Worm (Caenorhabditis elegans): Measurements from ENCODE around the gene F19B2.6.

Gene F19B2.6

ce11 chrV:20164059-20164892, 6.0 kb downstream of the F19B2.6 start, which contains the start of gene F19B2.5 (continued):
- TF ChIP-seq unc-55 (GFP tag; optimal IDR thresholded peaks at IDR 0.05) (no peak), lin-13 (GFP tag; optimal IDR thresholded peaks at IDR 0.05) (no peak), ztf-11 (tag; optimal IDR thresholded peaks at IDR 0.05) (no peak), ama-1 (optimal IDR thresholded peaks at IDR 0.05) (peak; percentile 89), nhr-77 (tag; optimal IDR thresholded peaks at IDR 0.05) (no peak)

- no peak for TF ChIP-seq unc-62 (GFP tag; optimal IDR thresholded peaks at IDR 0.05)
- no peak for TF ChIP-seq lin-39 (tag; optimal IDR thresholded peaks at IDR 0.05)
- TF ChIP-seq egl-27 (tag; optimal IDR thresholded peaks at IDR 0.05): no peak
- peak; percentile 86 for TF ChIP-seq skn-1 (tag; optimal IDR thresholded peaks at IDR 0.05)
- no peak for TF ChIP-seq snpc-4 (tag; optimal IDR thresholded peaks at IDR 0.05)
- TF ChIP-seq fos-1 (tag; optimal IDR thresholded peaks at IDR 0.05): peak; percentile 8
Measured at ce11 chrV:20165808-20166207, 7.5 kb downstream of the F19B2.6 start.

ce11 chrV:20171941-20172340, 13.6 kb downstream of the F19B2.6 start, which contains the start of gene srw-39:
Gene srw-39, minus strand, starts transcription at chrV:20172041.
- TF ChIP-seq nhr-6 (tag; optimal IDR thresholded peaks at IDR 0.05) (no peak), unc-39 (tag; optimal IDR thresholded peaks at IDR 0.05) (no peak), sem-4 (tag; optimal IDR thresholded peaks at IDR 0.05) (no peak), skn-1 (tag; optimal IDR thresholded peaks at IDR 0.05) (no peak), dmd-4 (tag; optimal IDR thresholded peaks at IDR 0.05) (no peak), Y55F3AM.14 (GFP tag; optimal IDR thresholded peaks at IDR 0.05) (no peak), ztf-4 (tag; optimal IDR thresholded peaks at IDR 0.05) (no peak), ceh-82 (tag; optimal IDR thresholded peaks at IDR 0.05) (no peak)

DNA sequence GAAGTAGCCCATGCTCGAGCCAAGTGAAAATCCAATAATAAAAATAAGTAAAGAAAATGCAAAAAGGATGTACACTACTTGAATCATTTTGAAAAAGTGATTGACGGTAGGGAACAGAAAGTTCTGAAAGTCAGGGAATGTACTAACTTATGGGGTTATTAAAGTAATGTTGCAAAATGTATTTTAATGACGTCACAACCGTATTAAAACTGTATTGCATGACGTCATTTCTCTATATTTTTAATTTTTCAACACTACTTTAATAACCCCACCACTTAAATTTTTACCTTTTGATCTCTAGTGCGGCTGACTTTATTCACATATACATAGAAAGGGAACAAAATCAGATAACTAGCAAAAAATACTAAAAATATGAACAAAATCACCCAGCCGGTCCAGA, 24.0 kb downstream of the F19B2.6 start:
- TF ChIP-seq R02D3.7 (tag; optimal IDR thresholded peaks at IDR 0.05) (no peak), fos-1 (tag; optimal IDR thresholded peaks at IDR 0.05) (no peak), snpc-4 (tag; optimal IDR thresholded peaks at IDR 0.05) (no peak), nhr-23 (tag; optimal IDR thresholded peaks at IDR 0.05) (no peak), blmp-1 (tag; optimal IDR thresholded peaks at IDR 0.05; ENCODE audit: insufficient read depth) (no peak), ceh-82 (tag; optimal IDR thresholded peaks at IDR 0.05) (no peak)

DNA sequence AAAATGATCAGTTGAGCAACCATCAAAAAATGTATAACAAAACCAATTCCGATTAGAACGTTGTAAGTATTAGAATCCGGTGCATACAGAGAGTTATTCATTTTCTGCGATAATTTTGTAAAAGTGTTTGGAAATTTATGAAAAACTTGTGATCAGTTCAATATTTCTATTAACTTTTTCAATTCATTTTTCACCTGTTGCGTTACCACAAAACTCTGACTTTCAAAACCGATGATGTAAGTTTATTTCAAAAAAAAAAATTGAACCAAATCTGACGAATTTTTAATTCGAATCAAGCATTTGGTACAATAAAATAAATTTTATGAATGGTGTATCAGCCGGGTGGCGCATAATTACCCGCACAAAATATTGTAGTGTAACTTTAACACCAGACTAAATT, 28.3 kb downstream of the F19B2.6 start, which contains the start of gene srz-16:
Gene srz-16, minus strand, starts transcription at position 101 of the 400 bp plus-strand sequence.
- TF ChIP-seq unc-62 (GFP tag; optimal IDR thresholded peaks at IDR 0.05): no peak

DNA sequence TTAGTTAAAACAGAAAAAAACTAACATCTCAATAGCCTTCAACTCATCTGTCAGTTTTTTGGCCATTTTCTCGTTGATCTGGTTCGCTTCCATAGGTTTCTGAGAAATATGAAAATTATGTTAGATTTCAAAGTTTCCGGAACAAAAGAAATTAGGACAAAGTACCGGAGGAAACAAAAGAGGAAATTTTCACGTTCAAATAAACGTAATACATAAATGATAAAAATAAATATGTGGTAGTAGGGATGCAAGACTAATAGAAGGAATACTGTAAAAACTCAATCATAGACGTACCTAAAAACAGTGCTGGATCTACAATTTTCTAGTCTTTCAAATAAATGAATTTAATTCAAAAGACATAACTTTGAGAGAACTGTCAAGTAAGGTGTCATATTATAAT, 30.5 kb downstream of the F19B2.6 start, which contains the start of gene fbxa-116:
Gene fbxa-116, minus strand, starts transcription at position 101 of the 400 bp plus-strand sequence.
- TF ChIP-seq gmeb-1 (tag; optimal IDR thresholded peaks at IDR 0.05): no peak
- TF ChIP-seq nhr-10 (tag; optimal IDR thresholded peaks at IDR 0.05): no peak
- no peak for TF ChIP-seq lin-13 (GFP tag; optimal IDR thresholded peaks at IDR 0.05)
- TF ChIP-seq crh-2 (tag; optimal IDR thresholded peaks at IDR 0.05): no peak
- TF ChIP-seq ztf-1 (GFP tag; conservative IDR thresholded peaks at IDR 0.05): no peak
- TF ChIP-seq unc-55 (GFP tag; optimal IDR thresholded peaks at IDR 0.05): no peak
- no peak for TF ChIP-seq elt-1 (tag; optimal IDR thresholded peaks at IDR 0.05)
- no peak for TF ChIP-seq ztf-4 (tag; optimal IDR thresholded peaks at IDR 0.05)
- TF ChIP-seq blmp-1 (tag; optimal IDR thresholded peaks at IDR 0.05; ENCODE audit: insufficient read depth): no peak

- TF ChIP-seq skn-1 (tag; optimal IDR thresholded peaks at IDR 0.05) (peak; percentile 78), zag-1 (tag; optimal IDR thresholded peaks at IDR 0.05) (no peak), F13H6.1 (tag; optimal IDR thresholded peaks at IDR 0.05) (no peak), nhr-21 (tag; optimal IDR thresholded peaks at IDR 0.05) (no peak)
Measured at ce11 chrV:20192102-20192880, 34.0 kb downstream of the F19B2.6 start, which contains the start of the genes fbxa-115 and Y113G7B.27. Gene fbxa-115, minus strand, starts transcription at chrV:20192152. Gene Y113G7B.27, plus strand, starts transcription at chrV:20192830.
